Worm (Caenorhabditis elegans) whole organism, L3 larva: ENCODE data around the gene F16B4.4.

Source experiments
- ama-1 ChIP-seq: fragments of 150-350 bp; optimal IDR thresholded peaks from 2 replicates; lab custom pipeline; 2018
- egl-27 ChIP-seq: sonication (generic microtip); optimal IDR thresholded peaks from 4 replicates; lab custom pipeline; 2017; ENCODE audit warnings: missing biosample characterization, missing genetic modification reagents, missing genetic modification characterization
- elt-2 ChIP-seq: sonication (generic microtip); optimal IDR thresholded peaks from 2 replicates; lab custom pipeline; 2016; ENCODE audit warnings: missing genetic modification reagents, mild to moderate bottlenecking, missing genetic modification characterization, missing compliant biosample characterization
- elt-3 ChIP-seq, 3 experiments: fragments of 150-350 bp in 1 of 3; sonication (generic microtip) in 2 of 3; optimal IDR thresholded peaks; 2 replicates in 2 of 3; 4 replicates in 1 of 3; lab custom pipeline; 2014 to 2017; ENCODE audit warnings: missing biosample characterization in 3 of 3, missing genetic modification characterization in 3 of 3
- fkh-10 ChIP-seq: sonication (generic microtip); optimal IDR thresholded peaks from 2 replicates; lab custom pipeline; 2017; ENCODE audit warnings: missing biosample characterization, missing genetic modification reagents, missing genetic modification characterization
- nfya-1 ChIP-seq: sonication (generic microtip); optimal IDR thresholded peaks from 2 replicates; lab custom pipeline; 2017; ENCODE audit warnings: missing genetic modification characterization, mild to moderate bottlenecking, missing compliant biosample characterization, antibody characterized with exemption, moderate library complexity; ENCODE audit not compliant: insufficient read depth
- nhr-23 ChIP-seq: fragments of 150-350 bp; optimal IDR thresholded peaks from 2 replicates; lab custom pipeline; 2014; ENCODE audit warnings: missing biosample characterization, missing genetic modification reagents, missing genetic modification characterization
- nhr-237 ChIP-seq: fragments of 150-350 bp; optimal IDR thresholded peaks from 2 replicates; lab custom pipeline; 2014; ENCODE audit warnings: missing biosample characterization, missing genetic modification characterization
- nhr-77 ChIP-seq: fragments of 150-350 bp; optimal IDR thresholded peaks from 2 replicates; lab custom pipeline; 2014; ENCODE audit warnings: missing biosample characterization, missing genetic modification characterization
- pha-4 ChIP-seq: fragments of 150-350 bp; optimal IDR thresholded peaks from 2 replicates; lab custom pipeline; 2014; ENCODE audit warnings: missing biosample characterization, missing genetic modification reagents, missing genetic modification characterization
- pqm-1 ChIP-seq: fragments of 150-350 bp; optimal IDR thresholded peaks from 2 replicates; lab custom pipeline; 2017; ENCODE audit warnings: missing biosample characterization, missing genetic modification characterization, inconsistent platforms
- skn-1 ChIP-seq: fragments of 150-350 bp; optimal IDR thresholded peaks from 2 replicates; lab custom pipeline; 2014; ENCODE audit warnings: missing biosample characterization, missing genetic modification characterization
- ztf-4 ChIP-seq: fragments of 150-350 bp; optimal IDR thresholded peaks from 2 replicates; lab custom pipeline; 2014; ENCODE audit warnings: missing biosample characterization, missing genetic modification characterization

DNA sequence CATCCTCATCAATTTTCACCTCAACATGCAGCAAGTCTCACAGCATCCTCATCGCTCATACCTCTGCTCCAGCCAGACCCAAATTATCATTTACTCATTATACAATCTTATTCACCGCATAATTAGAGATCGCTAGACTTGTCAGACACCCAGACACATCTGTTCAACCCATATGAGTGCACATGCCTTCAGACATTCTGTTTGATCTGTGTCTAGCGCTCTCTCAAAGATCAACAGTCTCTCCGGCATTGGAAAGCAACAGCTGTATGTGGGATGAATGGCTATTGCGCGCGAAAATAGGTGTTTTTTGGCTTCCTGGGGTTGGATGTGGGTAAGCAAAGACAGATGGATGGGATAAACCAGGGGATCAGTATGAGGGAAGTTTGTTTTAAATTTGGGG lies 21.2 kb upstream of the F16B4.4 start:
- TF ChIP-seq nhr-77 (no peak), ztf-4 (tag; lab: Kevin White, UChicago) (no peak), nhr-23 (no peak), egl-27 (tag; lab: Kevin White, UChicago) (no peak), elt-2 (tag; lab: Kevin White, UChicago) (no peak), elt-3 (tag; optimal IDR thresholded peaks at IDR 0.05; lab: Kevin White, UChicago) (no peak), skn-1 (tag; lab: Kevin White, UChicago) (no peak), ama-1 (lab: Kevin White, UChicago) (no peak), pqm-1 (tag; lab: Kevin White, UChicago) (no peak), fkh-10 (GFP tag; lab: Kevin White, UChicago) (no peak), pha-4 (tag; lab: Kevin White, UChicago) (no peak), nhr-237 (tag; lab: Kevin White, UChicago) (no peak), nfya-1 (tag; lab: Kevin White, UChicago) (no peak)
